Worm (Caenorhabditis elegans) whole organism, mixed stage, embryonic: ENCODE data around the gene Y43C5B.2.

Experiments used
- M03D4.4 ChIP-seq: sonication (generic microtip); optimal IDR thresholded peaks from 2 replicates; lab custom pipeline; 2017; ENCODE audit warnings: mild to moderate bottlenecking, missing genetic modification characterization, missing compliant biosample characterization
- bed-3 ChIP-seq: fragments of 200-800 bp; sonication (Bioruptor generic); optimal IDR thresholded peaks from 3 replicates; lab custom pipeline; 2018; ENCODE audit warnings: mild to moderate bottlenecking, missing genetic modification characterization, moderate library complexity, missing compliant biosample characterization
- blmp-1 ChIP-seq: fragments of 150-350 bp; optimal IDR thresholded peaks from 2 replicates; lab custom pipeline; 2014; ENCODE audit warnings: missing biosample characterization, missing genetic modification characterization
- ceh-39 ChIP-seq: fragments of 150-350 bp; optimal IDR thresholded peaks from 2 replicates; lab custom pipeline; 2014; ENCODE audit warnings: missing biosample characterization, missing genetic modification characterization
- ceh-43 ChIP-seq: fragments of 200-800 bp; sonication (Bioruptor generic); optimal IDR thresholded peaks from 2 replicates; lab custom pipeline; 2018; ENCODE audit warnings: mild to moderate bottlenecking, missing genetic modification characterization, moderate library complexity, missing compliant biosample characterization
- ceh-83 ChIP-seq: fragments of 200-800 bp; sonication (Bioruptor generic); optimal IDR thresholded peaks from 2 replicates; lab custom pipeline; 2018; ENCODE audit warnings: mild to moderate bottlenecking, missing genetic modification characterization, missing compliant biosample characterization
- ces-1 ChIP-seq: fragments of 150-350 bp; optimal IDR thresholded peaks from 2 replicates; lab custom pipeline; 2014; ENCODE audit warnings: missing biosample characterization, missing genetic modification reagents, missing genetic modification characterization
- cnd-1 ChIP-seq: fragments of 200-800 bp; sonication (Bioruptor generic); optimal IDR thresholded peaks from 2 replicates; lab custom pipeline; 2018; ENCODE audit warnings: mild to moderate bottlenecking, missing genetic modification characterization, missing compliant biosample characterization
- drap-1 ChIP-seq: fragments of 200-800 bp; sonication (Bioruptor generic); optimal IDR thresholded peaks from 3 replicates; lab custom pipeline; 2018; ENCODE audit warnings: mild to moderate bottlenecking, missing genetic modification characterization, missing compliant biosample characterization
- elt-1 ChIP-seq: sonication (generic microtip); optimal IDR thresholded peaks from 2 replicates; lab custom pipeline; 2017; ENCODE audit warnings: missing genetic modification characterization, mild to moderate bottlenecking, missing compliant biosample characterization, antibody characterized with exemption, moderate library complexity, borderline replicate concordance; ENCODE audit not compliant: insufficient read depth
- elt-3 ChIP-seq: fragments of 150-350 bp; optimal IDR thresholded peaks from 2 replicates; lab custom pipeline; 2014; ENCODE audit warnings: missing biosample characterization, missing genetic modification characterization
- flh-1 ChIP-seq: fragments of 200-800 bp; sonication (Bioruptor generic); optimal IDR thresholded peaks from 2 replicates; lab custom pipeline; 2018; ENCODE audit warnings: mild to moderate bottlenecking, missing genetic modification characterization, moderate library complexity, missing compliant biosample characterization
- ham-2 ChIP-seq: fragments of 200-800 bp; sonication (Bioruptor generic); optimal IDR thresholded peaks from 2 replicates; lab custom pipeline; 2018; ENCODE audit warnings: mild to moderate bottlenecking, missing genetic modification characterization, missing compliant biosample characterization
- hlh-1 ChIP-seq: fragments of 150-350 bp; optimal IDR thresholded peaks from 2 replicates; lab custom pipeline; 2014; ENCODE audit warnings: missing biosample characterization, missing genetic modification reagents, missing genetic modification characterization
- lin-13 ChIP-seq: fragments of 150-350 bp; optimal IDR thresholded peaks from 2 replicates; lab custom pipeline; 2014; ENCODE audit warnings: missing biosample characterization, missing genetic modification characterization
- lin-32 ChIP-seq: fragments of 200-800 bp; sonication (Bioruptor generic); optimal IDR thresholded peaks from 2 replicates; lab custom pipeline; 2018; ENCODE audit warnings: mild to moderate bottlenecking, missing genetic modification characterization, missing compliant biosample characterization
- lsy-2 ChIP-seq: fragments of 150-350 bp; optimal IDR thresholded peaks from 2 replicates; lab custom pipeline; 2014; ENCODE audit warnings: missing biosample characterization, missing genetic modification characterization
- mab-5 ChIP-seq: fragments of 150-350 bp; optimal IDR thresholded peaks from 2 replicates; lab custom pipeline; 2014; ENCODE audit warnings: missing biosample characterization, missing genetic modification characterization
- mep-1 ChIP-seq: fragments of 150-350 bp; optimal IDR thresholded peaks from 2 replicates; lab custom pipeline; 2017; ENCODE audit warnings: missing biosample characterization, missing genetic modification reagents, missing genetic modification characterization, inconsistent platforms
- mls-2 ChIP-seq: sonication (generic microtip); optimal IDR thresholded peaks from 2 replicates; lab custom pipeline; 2016; ENCODE audit warnings: mild to moderate bottlenecking, missing genetic modification characterization, moderate library complexity, missing compliant biosample characterization
- nhr-12 ChIP-seq: fragments of 150-350 bp; optimal IDR thresholded peaks from 2 replicates; lab custom pipeline; 2014; ENCODE audit warnings: missing biosample characterization, missing genetic modification characterization
- nhr-2 ChIP-seq: fragments of 150-350 bp; optimal IDR thresholded peaks from 2 replicates; lab custom pipeline; 2014; ENCODE audit warnings: missing biosample characterization, missing genetic modification characterization
- nhr-237 ChIP-seq: fragments of 150-350 bp; optimal IDR thresholded peaks from 2 replicates; lab custom pipeline; 2014; ENCODE audit warnings: missing biosample characterization, missing genetic modification characterization
- nhr-76 ChIP-seq: sonication (generic microtip); optimal IDR thresholded peaks from 2 replicates; lab custom pipeline; 2017; ENCODE audit warnings: missing biosample characterization, missing genetic modification characterization
- pha-4 ChIP-seq: fragments of 150-350 bp; optimal IDR thresholded peaks from 2 replicates; lab custom pipeline; 2018; ENCODE audit warnings: missing biosample characterization, missing genetic modification reagents, missing genetic modification characterization
- sem-2 ChIP-seq: fragments of 200-800 bp; sonication (Bioruptor generic); optimal IDR thresholded peaks from 2 replicates; lab custom pipeline; 2018; ENCODE audit warnings: mild to moderate bottlenecking, missing genetic modification characterization, missing compliant biosample characterization
- snpc-4 ChIP-seq: fragments of 150-350 bp; optimal IDR thresholded peaks from 2 replicates; lab custom pipeline; 2014; ENCODE audit warnings: missing biosample characterization, missing genetic modification characterization
- sptf-1 ChIP-seq: sonication (generic microtip); optimal IDR thresholded peaks from 2 replicates; lab custom pipeline; 2017; ENCODE audit warnings: mild to moderate bottlenecking, missing genetic modification characterization, moderate library complexity, missing compliant biosample characterization
- tbx-8 ChIP-seq: fragments of 200-800 bp; sonication (Bioruptor generic); optimal IDR thresholded peaks from 2 replicates; lab custom pipeline; 2018; ENCODE audit warnings: mild to moderate bottlenecking, missing genetic modification characterization, moderate library complexity, missing compliant biosample characterization
- unc-120 ChIP-seq: sonication (generic microtip); optimal IDR thresholded peaks from 2 replicates; lab custom pipeline; 2017; ENCODE audit warnings: missing genetic modification characterization, missing compliant biosample characterization; ENCODE audit not compliant: poor library complexity, severe bottlenecking
- unc-39 ChIP-seq: fragments of 150-350 bp; optimal IDR thresholded peaks from 2 replicates; lab custom pipeline; 2014; ENCODE audit warnings: missing biosample characterization, missing genetic modification characterization
- unc-62 ChIP-seq: fragments of 150-350 bp; optimal IDR thresholded peaks from 2 replicates; lab custom pipeline; 2014; ENCODE audit warnings: missing biosample characterization, missing genetic modification reagents, missing genetic modification characterization
- zip-8 ChIP-seq: fragments of 150-350 bp; optimal IDR thresholded peaks from 2 replicates; lab custom pipeline; 2014; ENCODE audit warnings: missing biosample characterization, missing genetic modification characterization
- ztf-11 ChIP-seq: fragments of 150-350 bp; optimal IDR thresholded peaks from 2 replicates; lab custom pipeline; 2014; ENCODE audit warnings: missing biosample characterization, missing genetic modification characterization

Gene Y43C5B.2

DNA sequence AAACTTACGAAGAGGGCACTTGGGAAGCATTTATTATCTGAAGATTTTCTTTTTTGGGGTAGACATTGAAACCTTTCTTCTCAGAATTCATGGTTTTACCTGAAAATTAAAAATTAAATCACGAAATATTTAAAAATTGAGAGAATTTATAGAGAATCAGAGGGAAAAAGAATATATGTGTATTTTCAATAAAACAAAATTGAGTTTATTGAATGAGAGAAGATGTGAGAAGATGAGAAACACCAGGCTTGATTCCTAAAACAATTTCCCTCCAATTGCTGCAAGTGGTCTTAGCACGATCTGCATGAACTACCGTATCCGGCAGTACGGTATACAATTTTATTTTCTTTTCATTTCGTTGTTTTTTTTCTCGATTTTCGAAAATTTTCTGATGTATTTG lies 4.9 kb upstream of the Y43C5B.2 start, which contains the start of gene R11A8.1:
TSS of gene R11A8.1 (minus strand) at position 101 of the 400 bp plus-strand sequence.
- TF ChIP-seq nhr-237 (tag; lab: Kevin White, UChicago) (no peak), zip-8 (tag; lab: Kevin White, UChicago) (no peak), elt-1 (tag; lab: Kevin White, UChicago) (no peak), nhr-12 (tag; lab: Kevin White, UChicago) (no peak), nhr-76 (no peak), sptf-1 (tag; lab: Kevin White, UChicago) (no peak), unc-39 (tag; lab: Kevin White, UChicago) (no peak), bed-3 (GFP tag; lab: Kevin White, UChicago) (no peak), mab-5 (tag; lab: Kevin White, UChicago) (no peak), ztf-11 (tag; lab: Kevin White, UChicago) (no peak), pha-4 (tag; lab: Kevin White, UChicago) (no peak), flh-1 (GFP tag; lab: Kevin White, UChicago) (no peak), ceh-83 (no peak)

DNA sequence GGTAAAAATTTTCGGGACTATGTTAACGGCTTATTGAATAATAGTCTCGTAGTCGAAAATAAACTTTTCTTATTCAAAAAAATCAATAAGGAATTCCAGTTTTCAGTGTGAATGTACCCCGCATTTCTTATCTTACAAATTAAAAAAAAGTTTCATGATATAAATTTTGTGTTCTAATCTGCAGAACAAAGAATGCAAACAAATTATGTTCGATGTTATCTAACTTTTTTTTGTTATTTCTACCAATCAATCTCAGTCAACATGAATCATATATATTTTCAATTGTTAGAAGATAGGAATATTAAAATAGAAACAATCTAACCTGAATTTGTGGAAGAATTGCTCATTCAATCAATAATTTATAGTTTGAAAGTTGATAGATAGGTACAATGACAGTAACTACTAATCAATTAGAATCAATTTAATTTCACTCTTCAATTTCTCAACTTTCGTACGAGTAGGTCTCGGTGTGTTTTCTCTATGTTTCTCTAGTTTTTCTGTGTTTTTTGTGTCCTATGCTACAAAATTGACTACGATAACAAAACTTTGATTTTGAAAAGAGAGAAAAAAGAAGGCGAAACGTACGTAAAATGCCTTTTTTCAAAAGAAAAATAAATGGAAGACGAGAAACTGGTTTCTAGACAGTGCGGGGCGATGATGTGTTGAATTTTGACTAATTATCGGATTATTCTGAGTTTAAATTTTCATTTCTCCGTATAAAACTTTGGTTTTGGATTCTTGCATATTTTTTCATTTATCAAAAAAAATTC lies 2.1 kb downstream of the Y43C5B.2 start, which contains the start of the genes unc-43 and Y43C5B.3:
TSS of gene unc-43 (minus strand) at position 347 of the 770 bp plus-strand sequence.
TSS of gene Y43C5B.3 (plus strand) at position 720 of the 770 bp plus-strand sequence.
- TF ChIP-seq unc-120 (tag; lab: Kevin White, UChicago): no peak
- TF ChIP-seq blmp-1 (tag; lab: Kevin White, UChicago): no peak
- no peak for TF ChIP-seq mab-5 (tag; lab: Kevin White, UChicago)
- no peak for TF ChIP-seq cnd-1 (tag; lab: Kevin White, UChicago)
- no peak for TF ChIP-seq bed-3 (GFP tag; lab: Kevin White, UChicago)
- TF ChIP-seq lsy-2 (tag; lab: Kevin White, UChicago): no peak
- TF ChIP-seq snpc-4 (tag; lab: Kevin White, UChicago): no peak
- no peak for TF ChIP-seq flh-1 (GFP tag; lab: Kevin White, UChicago)
- no peak for TF ChIP-seq zip-8 (tag; lab: Kevin White, UChicago)
- TF ChIP-seq drap-1: no peak
- no peak for TF ChIP-seq ceh-39

DNA sequence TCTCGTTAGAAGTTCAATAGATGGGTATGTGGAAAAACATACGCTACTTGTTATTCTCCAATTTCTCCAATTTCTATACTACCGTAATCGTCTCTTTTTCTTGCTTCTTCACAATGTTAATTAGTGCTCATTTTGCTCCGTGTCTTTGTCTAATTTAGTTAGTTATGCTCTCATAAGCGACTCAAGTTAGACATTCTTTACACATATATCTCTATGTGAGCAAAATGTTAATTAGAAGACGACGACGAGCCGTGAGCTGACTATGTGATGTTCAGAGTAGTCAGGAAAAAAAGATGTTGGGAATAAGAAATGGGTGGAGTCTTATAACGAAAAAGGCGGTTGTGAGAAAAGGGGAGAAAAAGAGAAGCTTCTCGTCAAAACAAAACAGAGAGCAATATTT lies 4.6 kb downstream of the Y43C5B.2 start:
- peak; percentile 74 for TF ChIP-seq ces-1 (GFP tag; lab: Kevin White, UChicago)
- no peak for TF ChIP-seq sem-2 (GFP tag; lab: Kevin White, UChicago)
- TF ChIP-seq, all 35 proteins: peak for 1

DNA sequence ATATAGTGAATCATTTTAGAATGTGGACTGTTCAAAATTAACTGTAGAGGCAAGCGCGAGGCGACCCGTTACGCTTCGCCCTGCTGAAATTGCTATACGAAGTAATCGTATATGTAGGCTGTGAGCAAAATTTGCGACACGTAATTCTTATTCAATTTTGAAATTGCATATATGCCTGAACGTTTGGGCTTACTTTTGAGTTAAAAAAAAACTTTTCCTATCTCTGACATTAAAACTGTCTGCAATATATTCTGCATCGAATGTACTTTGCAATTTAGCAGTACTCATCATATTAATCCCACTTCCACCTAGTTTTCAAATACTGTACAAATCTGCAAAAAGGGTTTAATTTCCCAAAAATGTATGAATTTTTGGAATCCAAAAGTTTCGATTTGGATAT lies 5.2 kb downstream of the Y43C5B.2 start:
- TF ChIP-seq ceh-43 (GFP tag; lab: Kevin White, UChicago): no peak
- TF ChIP-seq mep-1 (tag; lab: Kevin White, UChicago): no peak
- no peak for TF ChIP-seq unc-120 (tag; lab: Kevin White, UChicago)
- TF ChIP-seq nhr-12 (tag; lab: Kevin White, UChicago): no peak
- TF ChIP-seq M03D4.4 (tag; lab: Kevin White, UChicago): no peak
- TF ChIP-seq ceh-39: no peak
- no peak for TF ChIP-seq blmp-1 (tag; lab: Kevin White, UChicago)
- TF ChIP-seq nhr-2: no peak
- no peak for TF ChIP-seq pha-4 (tag; lab: Kevin White, UChicago)
- TF ChIP-seq sem-2 (GFP tag; lab: Kevin White, UChicago): no peak
- no peak for TF ChIP-seq elt-3 (tag; lab: Kevin White, UChicago)
- TF ChIP-seq ceh-83: no peak
- TF ChIP-seq lsy-2 (tag; lab: Kevin White, UChicago): no peak
- no peak for TF ChIP-seq nhr-237 (tag; lab: Kevin White, UChicago)
- TF ChIP-seq zip-8 (tag; lab: Kevin White, UChicago): no peak
- TF ChIP-seq unc-39 (tag; lab: Kevin White, UChicago): no peak

DNA sequence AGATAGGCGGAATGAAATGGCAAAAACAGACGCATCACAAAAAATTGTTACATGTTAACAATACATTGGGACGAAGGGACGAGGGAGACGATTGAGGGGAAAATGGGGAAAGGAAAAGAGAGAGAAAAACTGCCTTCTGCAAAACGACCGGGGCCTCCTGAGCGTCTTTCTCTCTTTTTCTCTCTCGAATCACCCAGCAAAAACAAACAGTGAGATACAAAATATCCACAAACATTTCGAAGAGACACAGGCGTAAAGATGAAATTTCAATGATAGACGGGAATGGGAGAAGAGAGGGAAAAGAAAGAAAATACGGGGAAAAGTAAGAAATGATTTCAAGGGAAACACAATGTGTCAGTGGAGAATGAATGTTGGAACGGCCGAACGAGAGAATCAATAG lies 6.2 kb downstream of the Y43C5B.2 start:
- TF ChIP-seq tbx-8 (GFP tag; lab: Kevin White, UChicago) (no peak), bed-3 (GFP tag; lab: Kevin White, UChicago) (no peak), mls-2 (no peak), drap-1 (no peak), nhr-12 (tag; lab: Kevin White, UChicago) (no peak), flh-1 (GFP tag; lab: Kevin White, UChicago) (no peak), hlh-1 (tag; lab: Kevin White, UChicago) (peak; percentile 29), mab-5 (tag; lab: Kevin White, UChicago) (no peak), sptf-1 (tag; lab: Kevin White, UChicago) (peak; percentile 4), lin-13 (no peak), snpc-4 (tag; lab: Kevin White, UChicago) (no peak), ztf-11 (tag; lab: Kevin White, UChicago) (no peak), ham-2 (GFP tag; lab: Kevin White, UChicago) (no peak), pha-4 (tag; lab: Kevin White, UChicago) (peak; percentile 15), blmp-1 (tag; lab: Kevin White, UChicago) (no peak), sem-2 (GFP tag; lab: Kevin White, UChicago) (no peak), ces-1 (GFP tag; lab: Kevin White, UChicago) (peak; percentile 47), nhr-237 (tag; lab: Kevin White, UChicago) (peak; percentile 46), nhr-76 (no peak), lin-32 (no peak), mep-1 (tag; lab: Kevin White, UChicago) (peak; percentile 51), unc-62 (peak; percentile 66), nhr-2 (no peak), ceh-43 (GFP tag; lab: Kevin White, UChicago) (no peak), ceh-39 (no peak), zip-8 (tag; lab: Kevin White, UChicago) (no peak), lsy-2 (tag; lab: Kevin White, UChicago) (peak; percentile 23), M03D4.4 (tag; lab: Kevin White, UChicago) (no peak), unc-120 (tag; lab: Kevin White, UChicago) (peak; percentile 69), ceh-83 (no peak)
